Fruit fly (Drosophila melanogaster): Measurements from ENCODE around the gene CG9330.

CG9330 gene

dm6 chr3L:19636821-19637460 is 50.9 kb downstream of the CG9330 start (continued):
- TF ChIP-seq caup (GFP tag; optimal IDR thresholded peaks at IDR 0.05; ENCODE audit: severe bottlenecking) = no peak
- TF ChIP-seq stwl (tag; optimal IDR thresholded peaks at IDR 0.05) = peak; percentile 35
- TF ChIP-seq Sox102F (GFP tag; optimal IDR thresholded peaks at IDR 0.05) = no peak
- peak; percentile 40 for TF ChIP-seq CG17385 (GFP tag; optimal IDR thresholded peaks at IDR 0.05)
- TF ChIP-seq Atf3 (GFP tag; optimal IDR thresholded peaks at IDR 0.05) = no peak
- TF ChIP-seq gem (tag; optimal IDR thresholded peaks at IDR 0.05) = peak; percentile 85
- peak; percentile 92 for TF ChIP-seq CG33557 (GFP tag; optimal IDR thresholded peaks at IDR 0.05)
- peak; percentile 96 for TF ChIP-seq dmrt11E (tag; optimal IDR thresholded peaks at IDR 0.05)
- no peak for TF ChIP-seq CG7987 (GFP tag; optimal IDR thresholded peaks at IDR 0.05)
- no peak for TF ChIP-seq lov (optimal IDR thresholded peaks at IDR 0.05)
- no peak for TF ChIP-seq lov (GFP tag; IDR thresholded peaks at IDR 0.05)
- TF ChIP-seq gsb-n (tag; optimal IDR thresholded peaks at IDR 0.05) = peak; percentile 68
- TF ChIP-seq pros (GFP tag; optimal IDR thresholded peaks at IDR 0.05) = peak; percentile 49
- TF ChIP-seq grau (tag; optimal IDR thresholded peaks at IDR 0.05) = peak; percentile 69
- TF ChIP-seq zf30C (GFP tag; optimal IDR thresholded peaks at IDR 0.05) = peak; percentile 94
- no peak for TF ChIP-seq CG4617 (GFP tag; optimal IDR thresholded peaks at IDR 0.05; ENCODE audit: borderline replicate concordance)
- peak; percentile 49 for TF ChIP-seq Hr3 (GFP tag; optimal IDR thresholded peaks at IDR 0.05)
- TF ChIP-seq tna (GFP tag; IDR thresholded peaks at IDR 0.05; ENCODE audit: partially characterized antibody) = no peak
- TF ChIP-seq knrl (GFP tag; IDR thresholded peaks at IDR 0.05; ENCODE audit: partially characterized antibody) = no peak
- TF ChIP-seq CG13775 (GFP tag; optimal IDR thresholded peaks at IDR 0.05) = peak; percentile 79
- TF ChIP-seq trem (tag; optimal IDR thresholded peaks at IDR 0.05) = peak; percentile 65
- TF ChIP-seq twi (tag; optimal IDR thresholded peaks at IDR 0.05) = peak; percentile 69
- TF ChIP-seq CG3163 (GFP tag; optimal IDR thresholded peaks at IDR 0.05) = no peak
- TF ChIP-seq oc (tag; optimal IDR thresholded peaks at IDR 0.05) = peak; percentile 1
- no peak for TF ChIP-seq wor (GFP tag; IDR thresholded peaks at IDR 0.05)
- peak; percentile 9 for TF ChIP-seq ewg (GFP tag; optimal IDR thresholded peaks at IDR 0.05)
- 0 out of 2 replicates have a peak, but pooled peaks have one; percentile 15 for TF ChIP-seq Awh (GFP tag; IDR thresholded peaks at IDR 0.05)
- no peak for TF ChIP-seq pita (GFP tag; optimal IDR thresholded peaks at IDR 0.05)
- peak; percentile 48 for TF ChIP-seq Chrac-16 (GFP tag; optimal IDR thresholded peaks at IDR 0.05)
- TF ChIP-seq kni (GFP tag; optimal IDR thresholded peaks at IDR 0.05) = peak; percentile 68
- TF ChIP-seq Xrp1 (GFP tag; IDR thresholded peaks at IDR 0.05) = peak; percentile 77
- TF ChIP-seq CG12391 (tag; optimal IDR thresholded peaks at IDR 0.05) = peak; percentile 82
- peak; percentile 51 for TF ChIP-seq Max (GFP tag; optimal IDR thresholded peaks at IDR 0.05)
- peak; percentile 21 for TF ChIP-seq CG3407 (GFP tag; optimal IDR thresholded peaks at IDR 0.05)
- TF ChIP-seq cato (GFP tag; optimal IDR thresholded peaks at IDR 0.05; ENCODE audit: borderline replicate concordance) = no peak
- peak; percentile 41 for TF ChIP-seq CG30020 (tag; optimal IDR thresholded peaks at IDR 0.05)
- TF ChIP-seq Six4 (GFP tag; optimal IDR thresholded peaks at IDR 0.05) = peak; percentile 47
- TF ChIP-seq nmo (GFP tag; optimal IDR thresholded peaks at IDR 0.05) = peak; percentile 85
- peak; percentile 59 for TF ChIP-seq Usf (GFP tag; optimal IDR thresholded peaks at IDR 0.05)
- no peak for TF ChIP-seq ftz-f1 (GFP tag; optimal IDR thresholded peaks at IDR 0.05)
- TF ChIP-seq kay (GFP tag; optimal IDR thresholded peaks at IDR 0.05) = peak; percentile 34
- TF ChIP-seq phol (tag; optimal IDR thresholded peaks at IDR 0.05) = peak; percentile 80
- TF ChIP-seq sens (GFP tag) = peak; percentile 89
- TF ChIP-seq Adf1 (GFP tag; IDR thresholded peaks at IDR 0.05) = no peak
- no peak for TF ChIP-seq CG31224 (GFP tag; IDR thresholded peaks at IDR 0.05)
- TF ChIP-seq CG4820 (GFP tag; optimal IDR thresholded peaks at IDR 0.05) = peak; percentile 52
- peak; percentile 61 for TF ChIP-seq CG8290 (GFP tag; optimal IDR thresholded peaks at IDR 0.05)
- peak in 1 of 2 experiments; percentile 56 for TF ChIP-seq CG8290 (tag; optimal IDR thresholded peaks at IDR 0.05)
- peak; percentile 54 for TF ChIP-seq CG30403 (GFP tag; optimal IDR thresholded peaks at IDR 0.05)
- TF ChIP-seq toy (GFP tag; IDR thresholded peaks at IDR 0.05) = no peak
